Worm (Caenorhabditis elegans) whole organism, L4 larva: ENCODE measurements around the gene C05E4.12.

ENCODE experiments used
- F10B5.3 ChIP-seq: sonication (generic microtip); optimal IDR thresholded peaks from 2 replicates; lab custom pipeline; 2016; ENCODE audit warnings: mild to moderate bottlenecking, missing genetic modification characterization, missing compliant biosample characterization
- T20F7.1 ChIP-seq: fragments of 200-800 bp; sonication (Bioruptor generic); optimal IDR thresholded peaks from 2 replicates; lab custom pipeline; 2018; ENCODE audit warnings: mild to moderate bottlenecking, missing genetic modification characterization, missing compliant biosample characterization
- T26A8.4 ChIP-seq: fragments of 200-800 bp; sonication (Bioruptor generic); IDR thresholded peaks from 2 replicates; pipeline ENCODE4 v1.3.6; 2022; ENCODE audit warnings: missing genetic modification characterization, missing compliant biosample characterization
- Y5F2A.4 ChIP-seq: fragments of 200-800 bp; sonication (Bioruptor generic); optimal IDR thresholded peaks from 2 replicates; lab custom pipeline; 2018; ENCODE audit warnings: mild to moderate bottlenecking, missing genetic modification characterization, missing compliant biosample characterization
- Y75B8A.6 ChIP-seq: fragments of 200-800 bp; sonication (Bioruptor generic); IDR thresholded peaks from 2 replicates; pipeline ENCODE4 v1.3.6; 2022; ENCODE audit warnings: missing genetic modification reagents, missing genetic modification characterization, missing compliant biosample characterization
- ZK546.5 ChIP-seq, 2 experiments: sonication (generic microtip); optimal IDR thresholded peaks; 2 replicates each; lab custom pipeline; 2017; ENCODE audit warnings: missing biosample characterization in 2 of 2, missing genetic modification characterization in 2 of 2
- aha-1 ChIP-seq: fragments of 150-350 bp; peaks from one replicate; lab custom pipeline; 2014; ENCODE audit warnings: missing biosample characterization, missing genetic modification characterization
- ama-1 ChIP-seq: fragments of 150-350 bp; optimal IDR thresholded peaks from 2 replicates; lab custom pipeline; 2014; ENCODE audit warnings: inconsistent platforms, mixed read lengths
- ceh-44 ChIP-seq: fragments of 200-800 bp; sonication (Bioruptor generic); IDR thresholded peaks from 2 replicates; pipeline ENCODE4 v1.3.6; 2022; ENCODE audit warnings: missing genetic modification reagents, missing genetic modification characterization, missing compliant biosample characterization
- ceh-62 ChIP-seq: sonication (generic microtip); optimal IDR thresholded peaks from 2 replicates; lab custom pipeline; 2017; ENCODE audit warnings: missing biosample characterization, missing genetic modification characterization
- ctbp-1 ChIP-seq: fragments of 200-800 bp; sonication (Bioruptor generic); IDR thresholded peaks from 2 replicates; pipeline ENCODE4 v1.3.6; 2022; ENCODE audit warnings: missing genetic modification reagents, missing genetic modification characterization, missing compliant biosample characterization
- daf-12 ChIP-seq: fragments of 150-350 bp; optimal IDR thresholded peaks from 2 replicates; lab custom pipeline; 2014; ENCODE audit warnings: missing biosample characterization, missing genetic modification reagents, missing genetic modification characterization
- daf-16 ChIP-seq, 3 experiments: sonication (generic microtip); optimal IDR thresholded peaks; 2 replicates each; lab custom pipeline; 2016 to 2017; ENCODE audit warnings: missing genetic modification characterization in 3 of 3, missing genetic modification reagents in 3 of 3, mild to moderate bottlenecking in 2 of 3, missing compliant biosample characterization in 2 of 3, missing biosample characterization in 1 of 3, moderate library complexity in 1 of 3
- daf-19 ChIP-seq: fragments of 200-800 bp; sonication (Bioruptor generic); conservative IDR thresholded peaks from 2 replicates; pipeline ENCODE4 v1.3.6; 2022; ENCODE audit warnings: missing genetic modification characterization, missing compliant biosample characterization
- dmd-6 ChIP-seq: fragments of 200-800 bp; sonication (Bioruptor generic); IDR thresholded peaks from 2 replicates; pipeline ENCODE4 v1.3.6; 2022; ENCODE audit warnings: missing genetic modification reagents, missing genetic modification characterization, missing compliant biosample characterization
- dpl-1 ChIP-seq: fragments of 150-350 bp; optimal IDR thresholded peaks from 2 replicates; lab custom pipeline; 2014; ENCODE audit warnings: missing biosample characterization, missing genetic modification reagents, missing genetic modification characterization
- duxl-1 ChIP-seq: sonication (generic microtip); optimal IDR thresholded peaks from 2 replicates; lab custom pipeline; 2016; ENCODE audit warnings: mild to moderate bottlenecking, missing genetic modification characterization, moderate library complexity, missing compliant biosample characterization; ENCODE audit not compliant: poor library complexity
- dve-1 ChIP-seq: sonication (generic microtip); optimal IDR thresholded peaks from 2 replicates; lab custom pipeline; 2017; ENCODE audit warnings: antibody characterized with exemption, mild to moderate bottlenecking, missing genetic modification characterization, missing compliant biosample characterization; ENCODE audit not compliant: insufficient read depth
- gei-8 ChIP-seq: fragments of 200-800 bp; sonication (Bioruptor generic); optimal IDR thresholded peaks from 2 replicates; lab custom pipeline; 2018; ENCODE audit warnings: mild to moderate bottlenecking, missing genetic modification characterization, missing compliant biosample characterization
- hif-1 ChIP-seq, 2 experiments: sonication (generic microtip); optimal IDR thresholded peaks; 2 replicates each; lab custom pipeline; 2016 to 2017; ENCODE audit warnings: missing compliant biosample characterization in 2 of 2, missing genetic modification characterization in 2 of 2, missing genetic modification reagents in 2 of 2, missing genotype in 2 of 2, mild to moderate bottlenecking in 1 of 2
- hlh-11 ChIP-seq: fragments of 200-800 bp; sonication (Bioruptor generic); optimal IDR thresholded peaks from 2 replicates; lab custom pipeline; 2018; ENCODE audit warnings: mild to moderate bottlenecking, missing genetic modification characterization, missing compliant biosample characterization
- jun-1 ChIP-seq: fragments of 150-350 bp; optimal IDR thresholded peaks from 2 replicates; lab custom pipeline; 2014; ENCODE audit warnings: missing biosample characterization, missing genetic modification reagents, missing genetic modification characterization
- lin-38 ChIP-seq: fragments of 200-800 bp; sonication (Bioruptor generic); IDR thresholded peaks from 2 replicates; pipeline ENCODE4 v1.3.6; 2022; ENCODE audit warnings: missing genetic modification reagents, missing genetic modification characterization, missing compliant biosample characterization
- lir-3 ChIP-seq: sonication (generic microtip); optimal IDR thresholded peaks from 2 replicates; lab custom pipeline; 2016; ENCODE audit warnings: mild to moderate bottlenecking, missing genetic modification characterization, missing compliant biosample characterization
- lsy-2 ChIP-seq, 2 experiments: fragments of 150-350 bp in 1 of 2; sonication (generic microtip) in 1 of 2; optimal IDR thresholded peaks; 2 replicates each; lab custom pipeline; 2014 to 2017; ENCODE audit warnings: missing biosample characterization in 2 of 2, missing genetic modification characterization in 2 of 2
- mep-1 ChIP-seq: fragments of 150-350 bp; sonication (generic microtip); optimal IDR thresholded peaks from 3 replicates; lab custom pipeline; 2014; ENCODE audit warnings: missing biosample characterization, missing genetic modification characterization
- mes-2 ChIP-seq: sonication (generic microtip); optimal IDR thresholded peaks from 2 replicates; lab custom pipeline; 2016; ENCODE audit warnings: missing genotype, mild to moderate bottlenecking, missing genetic modification characterization, missing compliant biosample characterization; ENCODE audit not compliant: poor library complexity, severe bottlenecking
- mxl-2 ChIP-seq: fragments of 200-800 bp; sonication (Bioruptor generic); conservative IDR thresholded peaks from 2 replicates; pipeline ENCODE4 v1.3.6; 2022; ENCODE audit warnings: missing genetic modification reagents, missing genetic modification characterization, missing compliant biosample characterization
- nhr-102 ChIP-seq: sonication (generic microtip); optimal IDR thresholded peaks from 2 replicates; lab custom pipeline; 2016; ENCODE audit warnings: mild to moderate bottlenecking, missing genetic modification characterization, moderate library complexity, missing compliant biosample characterization
- nhr-111 ChIP-seq: fragments of 200-800 bp; sonication (Bioruptor generic); optimal IDR thresholded peaks from 2 replicates; lab custom pipeline; 2018; ENCODE audit warnings: mild to moderate bottlenecking, missing genetic modification characterization, missing compliant biosample characterization
- nhr-237 ChIP-seq: sonication (generic microtip); optimal IDR thresholded peaks from 2 replicates; lab custom pipeline; 2017; ENCODE audit warnings: missing biosample characterization, missing genetic modification characterization
- nhr-28 ChIP-seq: fragments of 150-350 bp; optimal IDR thresholded peaks from 2 replicates; lab custom pipeline; 2014; ENCODE audit warnings: missing biosample characterization, missing genetic modification characterization
- nhr-42 ChIP-seq: fragments of 200-800 bp; sonication (Bioruptor generic); IDR thresholded peaks from 2 replicates; pipeline ENCODE4 v1.3.6; 2022; ENCODE audit warnings: missing genetic modification characterization, missing compliant biosample characterization
- nhr-48 ChIP-seq: sonication (generic microtip); optimal IDR thresholded peaks from 2 replicates; lab custom pipeline; 2016; ENCODE audit warnings: mild to moderate bottlenecking, missing genetic modification characterization, missing compliant biosample characterization
- pha-4 ChIP-seq, 2 experiments: fragments of 150-350 bp in 1 of 2; fragments of 200-800 bp in 1 of 2; sonication (Bioruptor generic) in 1 of 2; IDR thresholded peaks in 1 of 2; optimal IDR thresholded peaks in 1 of 2; 2 replicates each; pipeline versions ENCODE4 v1.3.6 to Lab custom; 2014 to 2022; ENCODE audit warnings: missing genetic modification characterization in 2 of 2, missing genetic modification reagents in 2 of 2, missing biosample characterization in 1 of 2, missing compliant biosample characterization in 1 of 2
- pqm-1 ChIP-seq: sonication (generic microtip); optimal IDR thresholded peaks from 2 replicates; lab custom pipeline; 2017; ENCODE audit warnings: missing biosample characterization, missing genetic modification characterization
- saeg-2 ChIP-seq: fragments of 200-800 bp; sonication (Bioruptor generic); IDR thresholded peaks from 2 replicates; pipeline ENCODE4 v1.3.6; 2022; ENCODE audit warnings: missing genetic modification reagents, missing genetic modification characterization, missing compliant biosample characterization
- spr-1 ChIP-seq: sonication (generic microtip); optimal IDR thresholded peaks from 2 replicates; lab custom pipeline; 2016; ENCODE audit warnings: mild to moderate bottlenecking, missing genetic modification characterization, missing compliant biosample characterization
- unc-130 ChIP-seq: sonication (generic microtip); optimal IDR thresholded peaks from 2 replicates; lab custom pipeline; 2016; ENCODE audit warnings: missing genetic modification reagents, missing genetic modification characterization, missing compliant biosample characterization
- zag-1 ChIP-seq: fragments of 150-350 bp; optimal IDR thresholded peaks from 2 replicates; lab custom pipeline; 2014; ENCODE audit warnings: missing biosample characterization, missing genetic modification characterization
- zfp-2 ChIP-seq: sonication (generic microtip); optimal IDR thresholded peaks from 2 replicates; lab custom pipeline; 2016; ENCODE audit warnings: mild to moderate bottlenecking, missing genetic modification characterization, missing compliant biosample characterization
- zfp-3 ChIP-seq: fragments of 200-800 bp; sonication (Bioruptor generic); conservative IDR thresholded peaks from 2 replicates; pipeline ENCODE4 v1.3.6; 2022; ENCODE audit warnings: missing genetic modification reagents, missing genetic modification characterization, missing compliant biosample characterization
- zip-11 ChIP-seq: fragments of 200-800 bp; sonication (Bioruptor generic); IDR thresholded peaks from 2 replicates; pipeline ENCODE4 v1.3.6; 2022; ENCODE audit warnings: missing genetic modification characterization, missing compliant biosample characterization
- zip-2 ChIP-seq: fragments of 150-350 bp; optimal IDR thresholded peaks from 2 replicates; lab custom pipeline; 2014; ENCODE audit warnings: missing biosample characterization, missing genetic modification characterization

C05E4.12 gene

ce11 chrV:726573-727483 is 35.0 kb downstream of the C05E4.12 start (continued):
- no peak for TF ChIP-seq ceh-44 (GFP tag; lab: Robert Waterston, UW)
- no peak for TF ChIP-seq daf-12 (tag; lab: Kevin White, UChicago)
- 0 out of 2 replicates have a peak, but pooled peaks have one; percentile 3 for TF ChIP-seq lin-38 (GFP tag; lab: Robert Waterston, UW)
- TF ChIP-seq Y5F2A.4 (GFP tag; lab: Kevin White, UChicago): no peak
- TF ChIP-seq saeg-2 (GFP tag; lab: Robert Waterston, UW): no peak
- TF ChIP-seq dve-1 (tag; lab: Kevin White, UChicago): peak; percentile 43
- peak; percentile 26 for TF ChIP-seq nhr-28 (tag; lab: Kevin White, UChicago)
- TF ChIP-seq spr-1: no peak
- peak; percentile 30 for TF ChIP-seq mep-1 (tag; lab: Kevin White, UChicago)
- TF ChIP-seq daf-16 (GFP tag; optimal IDR thresholded peaks at IDR 0.05; lab: Kevin White, UChicago): peak in 1 of 2 experiments; percentile 6
- TF ChIP-seq daf-16 (tag; optimal IDR thresholded peaks at IDR 0.05; lab: Kevin White, UChicago): no peak
- TF ChIP-seq zfp-2 (tag; lab: Kevin White, UChicago): no peak
- TF ChIP-seq aha-1: peak; percentile 97
- TF ChIP-seq gei-8 (GFP tag; lab: Kevin White, UChicago): no peak
- no peak for TF ChIP-seq F10B5.3 (tag; lab: Kevin White, UChicago)
- no peak for TF ChIP-seq dpl-1 (GFP tag; lab: Kevin White, UChicago)
- no peak for TF ChIP-seq nhr-48 (tag; lab: Kevin White, UChicago)
- peak; percentile 89 for TF ChIP-seq ama-1 (lab: Kevin White, UChicago)
- TF ChIP-seq ZK546.5 (tag; optimal IDR thresholded peaks at IDR 0.05; lab: Kevin White, UChicago): no peak
- TF ChIP-seq Y75B8A.6: no peak
- no peak for TF ChIP-seq nhr-237 (tag; lab: Kevin White, UChicago)
- no peak for TF ChIP-seq duxl-1 (tag; lab: Kevin White, UChicago)
- peak; percentile 24; the same call in 1 of the 2 replicates for TF ChIP-seq nhr-42
- peak; percentile 15 for TF ChIP-seq zip-2 (tag; lab: Kevin White, UChicago)

ce11 chrV:725807-726572 is 35.8 kb downstream of the C05E4.12 start:
- 0 out of 2 replicates have a peak, but pooled peaks have one; percentile 29 for TF ChIP-seq zip-11 (GFP tag; lab: Robert Waterston, UW)
- no peak for TF ChIP-seq ceh-62 (tag; lab: Kevin White, UChicago)
- no peak for TF ChIP-seq lsy-2 (tag; optimal IDR thresholded peaks at IDR 0.05; lab: Kevin White, UChicago)
- no peak for TF ChIP-seq nhr-111 (GFP tag; lab: Kevin White, UChicago)
- no peak; the same call in 1 of the 2 replicates for TF ChIP-seq pha-4 (GFP tag; IDR thresholded peaks at IDR 0.05; lab: Robert Waterston, UW)
- TF ChIP-seq pha-4 (tag; optimal IDR thresholded peaks at IDR 0.05; lab: Kevin White, UChicago): no peak
- TF ChIP-seq dmd-6 (GFP tag; lab: Robert Waterston, UW): no peak
- TF ChIP-seq ama-1 (lab: Kevin White, UChicago): peak; percentile 93
- TF ChIP-seq T26A8.4 (GFP tag; lab: Robert Waterston, UW): peak; percentile 58; the same call in 1 of the 2 replicates
- TF ChIP-seq unc-130 (GFP tag; lab: Kevin White, UChicago): no peak
- no peak for TF ChIP-seq T20F7.1 (GFP tag; lab: Kevin White, UChicago)
- TF ChIP-seq hlh-11 (tag; lab: Kevin White, UChicago): no peak
- no peak for TF ChIP-seq mes-2 (tag; lab: Kevin White, UChicago)
- TF ChIP-seq pqm-1 (tag; lab: Kevin White, UChicago): no peak
- no peak for TF ChIP-seq zfp-3
- TF ChIP-seq spr-1: no peak
- peak; percentile 96 for TF ChIP-seq aha-1
- TF ChIP-seq daf-19 (GFP tag; lab: Robert Waterston, UW): no peak
- TF ChIP-seq nhr-28 (tag; lab: Kevin White, UChicago): no peak
- TF ChIP-seq nhr-48 (tag; lab: Kevin White, UChicago): no peak
- no peak for TF ChIP-seq nhr-102 (tag; lab: Kevin White, UChicago)
- no peak; the same call in 1 of the 2 replicates for TF ChIP-seq mxl-2 (GFP tag; lab: Robert Waterston, UW)
- no peak for TF ChIP-seq hif-1 (tag; optimal IDR thresholded peaks at IDR 0.05; lab: Kevin White, UChicago)
- TF ChIP-seq lir-3: no peak
- TF ChIP-seq ctbp-1 (GFP tag; lab: Robert Waterston, UW): no peak
- 0 out of 2 replicates have a peak, but pooled peaks have one; percentile 28 for TF ChIP-seq nhr-42
- TF ChIP-seq jun-1: peak; percentile 36
- TF ChIP-seq zag-1 (tag; lab: Kevin White, UChicago): no peak
